Fruit fly (Drosophila melanogaster): ENCODE data around the gene CG13931.

The CG13931 gene

DNA sequence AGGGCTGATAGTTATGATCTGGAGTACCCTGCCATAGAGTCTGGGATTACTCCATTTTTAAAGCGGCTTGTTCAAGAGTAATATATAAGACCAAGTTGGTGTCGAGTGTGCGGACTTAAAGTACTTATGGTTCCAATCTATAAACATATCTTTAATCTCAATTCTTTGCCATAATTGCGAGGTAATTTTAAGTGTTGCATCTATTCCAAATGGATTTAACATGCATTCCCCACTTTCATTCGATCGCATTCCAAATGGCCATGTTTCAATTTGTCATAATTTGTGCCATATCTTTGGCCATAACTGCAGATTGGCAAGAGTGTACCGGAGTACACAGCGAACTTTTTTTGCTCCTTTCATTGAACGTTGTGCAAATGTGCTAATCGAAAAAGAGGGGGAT is 9.0 kb upstream of the CG13931 start:
- no peak for TF ChIP-seq kay (GFP tag; ENCODE audit: borderline replicate concordance)
- no peak for TF ChIP-seq CG33017 (tag; optimal IDR thresholded peaks at IDR 0.05)
- no peak for TF ChIP-seq bab1 (GFP tag; optimal IDR thresholded peaks at IDR 0.05)
- TF ChIP-seq CG7045 (GFP tag; optimal IDR thresholded peaks at IDR 0.05): no peak
- no peak for TF ChIP-seq CG14711 (tag; optimal IDR thresholded peaks at IDR 0.05)
- no peak for TF ChIP-seq Crg-1 (GFP tag; optimal IDR thresholded peaks at IDR 0.05)
- no peak for TF ChIP-seq Clk (GFP tag; optimal IDR thresholded peaks at IDR 0.05)
- no peak for TF ChIP-seq CG11617 (GFP tag; optimal IDR thresholded peaks at IDR 0.05)

- TF ChIP-seq CG7101 (tag; optimal IDR thresholded peaks at IDR 0.05) (no peak), CG11617 (GFP tag; optimal IDR thresholded peaks at IDR 0.05) (no peak), CG33017 (tag; optimal IDR thresholded peaks at IDR 0.05) (no peak), ovo (GFP tag; optimal IDR thresholded peaks at IDR 0.05) (no peak), Hr96 (GFP tag; optimal IDR thresholded peaks at IDR 0.05) (no peak), Crg-1 (GFP tag; optimal IDR thresholded peaks at IDR 0.05) (no peak), CG1620 (GFP tag; optimal IDR thresholded peaks at IDR 0.05) (no peak), CG5204 (GFP tag; optimal IDR thresholded peaks at IDR 0.05) (no peak), Clk (GFP tag; optimal IDR thresholded peaks at IDR 0.05) (no peak), CG14711 (tag; optimal IDR thresholded peaks at IDR 0.05) (no peak), CG7045 (GFP tag; optimal IDR thresholded peaks at IDR 0.05) (no peak), tj (GFP tag; optimal IDR thresholded peaks at IDR 0.05) (no peak)
Measured at dm6 chr3L:1710562-1710961, 8.4 kb upstream of the CG13931 start.

DNA sequence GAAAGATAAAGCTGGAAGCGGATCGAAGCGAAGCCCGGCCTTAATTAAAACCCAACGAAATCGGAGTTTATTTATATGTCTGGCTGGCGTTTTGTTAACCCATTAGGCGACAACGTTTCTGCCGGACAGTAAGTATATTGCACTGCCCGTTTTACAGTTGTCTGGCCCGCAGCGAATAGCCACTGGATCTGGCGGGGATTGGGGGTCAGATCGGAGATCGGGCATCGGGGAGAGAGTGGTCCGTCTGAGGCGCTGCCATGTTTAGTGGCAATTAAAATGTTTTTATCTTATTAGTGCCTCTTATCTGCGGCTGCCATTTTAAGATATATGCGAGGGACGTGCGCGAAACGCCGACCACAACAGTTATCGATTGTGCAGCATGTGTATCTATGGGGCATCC is 7.0 kb upstream of the CG13931 start:
- TF ChIP-seq CG1620 (GFP tag; optimal IDR thresholded peaks at IDR 0.05): no peak
- TF ChIP-seq CG7101 (tag; optimal IDR thresholded peaks at IDR 0.05): no peak
- no peak for TF ChIP-seq Mnt (GFP tag; optimal IDR thresholded peaks at IDR 0.05)
- no peak for TF ChIP-seq CG14711 (tag; optimal IDR thresholded peaks at IDR 0.05)
- TF ChIP-seq Crg-1 (GFP tag; optimal IDR thresholded peaks at IDR 0.05): no peak
- no peak for TF ChIP-seq CG12768 (GFP tag; optimal IDR thresholded peaks at IDR 0.05)
- no peak for TF ChIP-seq Clk (GFP tag; optimal IDR thresholded peaks at IDR 0.05)
- TF ChIP-seq toe (GFP tag; optimal IDR thresholded peaks at IDR 0.05): no peak
- TF ChIP-seq kay (GFP tag; ENCODE audit: borderline replicate concordance): no peak
- TF ChIP-seq Hr96 (GFP tag; optimal IDR thresholded peaks at IDR 0.05): no peak
- no peak for TF ChIP-seq bab1 (GFP tag; optimal IDR thresholded peaks at IDR 0.05)
- no peak for TF ChIP-seq CG33017 (tag; optimal IDR thresholded peaks at IDR 0.05)
- TF ChIP-seq CG7045 (GFP tag; optimal IDR thresholded peaks at IDR 0.05): no peak
- TF ChIP-seq ovo (GFP tag; optimal IDR thresholded peaks at IDR 0.05): no peak
- no peak for TF ChIP-seq cnc (optimal IDR thresholded peaks at IDR 0.05)

DNA sequence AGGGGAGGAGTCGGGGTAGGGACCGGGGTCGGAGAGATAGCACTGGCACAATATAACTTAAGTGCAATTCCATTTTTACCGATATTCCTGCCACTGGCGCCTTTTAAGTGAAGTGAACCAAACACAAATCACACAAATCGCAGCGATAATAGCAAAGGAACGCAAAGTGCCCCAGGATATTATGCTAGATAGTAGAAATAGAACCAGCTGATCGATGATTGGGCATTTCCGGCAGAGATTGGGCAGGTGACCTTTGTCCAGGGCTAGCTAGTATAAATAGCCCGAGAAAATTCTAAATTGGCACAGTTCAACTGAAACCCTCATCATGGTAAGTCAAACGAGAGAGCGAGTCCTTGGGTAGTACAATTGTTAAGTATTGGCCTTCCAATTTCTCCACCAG is 7.9 kb downstream of the CG13931 start, which contains the start of gene CG12011:
Gene CG12011, plus strand, starts transcription at position 301 of the 400 bp plus-strand sequence.
- no peak for TF ChIP-seq CG5204 (GFP tag; optimal IDR thresholded peaks at IDR 0.05)
- no peak for TF ChIP-seq kay (GFP tag; ENCODE audit: borderline replicate concordance)
- TF ChIP-seq toe (GFP tag; optimal IDR thresholded peaks at IDR 0.05): no peak
- TF ChIP-seq CG11617 (GFP tag; optimal IDR thresholded peaks at IDR 0.05): no peak
- no peak for TF ChIP-seq ovo (GFP tag; optimal IDR thresholded peaks at IDR 0.05)
- no peak for TF ChIP-seq cic (GFP tag; optimal IDR thresholded peaks at IDR 0.05)
- no peak for TF ChIP-seq CG7045 (GFP tag; optimal IDR thresholded peaks at IDR 0.05)
- TF ChIP-seq Hr96 (GFP tag; optimal IDR thresholded peaks at IDR 0.05): no peak
- TF ChIP-seq cnc (optimal IDR thresholded peaks at IDR 0.05): no peak
- no peak for TF ChIP-seq Crg-1 (GFP tag; optimal IDR thresholded peaks at IDR 0.05)
- TF ChIP-seq CG14711 (tag; optimal IDR thresholded peaks at IDR 0.05): no peak
- no peak for TF ChIP-seq Clk (GFP tag; optimal IDR thresholded peaks at IDR 0.05)

DNA sequence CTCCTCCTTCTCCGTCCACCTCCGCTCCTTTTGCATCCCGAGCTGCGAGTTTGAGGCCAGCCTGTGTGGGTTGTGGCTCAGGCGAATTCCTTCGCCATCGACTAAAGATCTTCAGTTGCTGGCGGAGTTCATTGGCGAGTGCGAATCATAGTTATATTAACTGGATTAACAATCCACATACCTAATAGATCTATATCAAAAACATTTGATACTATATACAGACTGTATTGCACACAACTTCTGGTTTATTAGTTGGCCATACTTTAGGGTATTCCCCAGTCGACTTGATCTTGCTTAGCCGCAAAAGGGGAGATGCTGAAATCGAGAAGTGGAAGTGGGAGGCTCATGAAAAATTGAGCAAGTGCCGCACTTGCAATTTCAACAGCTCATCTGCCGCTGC is 9.3 kb downstream of the CG13931 start:
- TF ChIP-seq Crg-1 (GFP tag; optimal IDR thresholded peaks at IDR 0.05) (no peak), toe (GFP tag; optimal IDR thresholded peaks at IDR 0.05) (no peak), Clk (GFP tag; optimal IDR thresholded peaks at IDR 0.05) (no peak), pad (GFP tag; optimal IDR thresholded peaks at IDR 0.05) (no peak), CG5204 (GFP tag; optimal IDR thresholded peaks at IDR 0.05) (no peak), tj (GFP tag; optimal IDR thresholded peaks at IDR 0.05) (no peak), cic (GFP tag; optimal IDR thresholded peaks at IDR 0.05) (no peak), kay (GFP tag; ENCODE audit: borderline replicate concordance) (no peak), CG7045 (GFP tag; optimal IDR thresholded peaks at IDR 0.05) (no peak), cnc (optimal IDR thresholded peaks at IDR 0.05) (no peak), CG12768 (GFP tag; optimal IDR thresholded peaks at IDR 0.05) (no peak), CG33017 (tag; optimal IDR thresholded peaks at IDR 0.05) (no peak), ovo (GFP tag; optimal IDR thresholded peaks at IDR 0.05) (no peak), CG11617 (GFP tag; optimal IDR thresholded peaks at IDR 0.05) (no peak), bab1 (GFP tag; optimal IDR thresholded peaks at IDR 0.05) (no peak), CG1620 (GFP tag; optimal IDR thresholded peaks at IDR 0.05) (no peak), CG14711 (tag; optimal IDR thresholded peaks at IDR 0.05) (no peak), Hr96 (GFP tag; optimal IDR thresholded peaks at IDR 0.05) (no peak), Mnt (GFP tag; optimal IDR thresholded peaks at IDR 0.05) (no peak)

DNA sequence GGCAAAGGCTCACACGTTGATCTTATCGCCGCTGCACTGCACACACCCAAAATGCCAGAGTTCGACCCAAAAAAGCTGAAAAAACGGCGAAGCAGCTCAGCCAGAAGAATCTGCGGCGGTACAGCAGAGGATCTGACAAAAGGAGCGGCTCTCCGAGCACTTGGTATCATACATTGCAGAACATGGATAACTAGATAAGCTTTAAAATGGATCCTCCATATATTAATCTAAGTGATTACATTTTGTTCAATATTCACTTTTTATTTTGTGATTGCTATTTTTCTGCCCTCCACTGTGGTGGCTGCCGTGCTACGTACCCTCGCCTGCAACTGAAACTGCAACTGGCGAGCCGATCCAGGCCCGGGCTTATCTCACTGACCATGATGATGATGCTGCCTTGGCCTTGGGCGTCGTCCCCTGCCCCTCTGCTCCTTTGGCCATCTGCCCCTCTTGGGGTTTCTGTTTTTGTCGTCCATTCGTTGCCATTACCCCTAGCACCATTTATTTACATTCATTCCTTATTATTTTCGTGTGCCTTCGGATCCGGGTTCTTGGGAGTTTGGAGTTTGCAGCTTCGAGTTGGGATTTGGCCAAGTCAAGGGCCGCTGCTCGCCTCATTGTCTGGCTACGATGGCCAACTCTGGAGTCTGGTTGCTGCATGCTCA is 10.0 kb downstream of the CG13931 start:
- TF ChIP-seq CG1620 (GFP tag; optimal IDR thresholded peaks at IDR 0.05): no peak
- TF ChIP-seq kay (GFP tag; ENCODE audit: borderline replicate concordance): no peak
- no peak for TF ChIP-seq toe (GFP tag; optimal IDR thresholded peaks at IDR 0.05)
- no peak for TF ChIP-seq CG14711 (tag; optimal IDR thresholded peaks at IDR 0.05)
- no peak for TF ChIP-seq cic (GFP tag; optimal IDR thresholded peaks at IDR 0.05)
- TF ChIP-seq Mnt (GFP tag; optimal IDR thresholded peaks at IDR 0.05): no peak
- no peak for TF ChIP-seq tj (GFP tag; optimal IDR thresholded peaks at IDR 0.05)
- TF ChIP-seq CG33017 (tag; optimal IDR thresholded peaks at IDR 0.05): no peak
- TF ChIP-seq CG11617 (GFP tag; optimal IDR thresholded peaks at IDR 0.05): no peak
- TF ChIP-seq CG7101 (tag; optimal IDR thresholded peaks at IDR 0.05): no peak

Measured in whole organism, adult.